Worm (Caenorhabditis elegans) whole organism, late embryonic: ENCODE measurements around the gene ttc-36.

Source experiments
- C38D4.7 ChIP-seq: fragments of 200-800 bp; sonication (Bioruptor generic); optimal IDR thresholded peaks from 2 replicates; lab custom pipeline; 2018; ENCODE audit warnings: mild to moderate bottlenecking, missing genetic modification characterization, moderate library complexity, missing compliant biosample characterization
- F13H6.1 ChIP-seq: sonication (generic microtip); optimal IDR thresholded peaks from 2 replicates; lab custom pipeline; 2016; ENCODE audit warnings: missing genetic modification characterization, missing compliant biosample characterization
- K09A11.1 ChIP-seq: sonication (generic microtip); optimal IDR thresholded peaks from 2 replicates; lab custom pipeline; 2017; ENCODE audit warnings: antibody characterized with exemption, mild to moderate bottlenecking, missing genetic modification characterization, missing compliant biosample characterization; ENCODE audit not compliant: insufficient read depth
- T23F11.4 ChIP-seq: fragments of 200-800 bp; sonication (Bioruptor generic); optimal IDR thresholded peaks from 2 replicates; lab custom pipeline; 2018; ENCODE audit warnings: mild to moderate bottlenecking, missing genetic modification characterization, missing compliant biosample characterization
- ahr-1 ChIP-seq: sonication (generic microtip); optimal IDR thresholded peaks from 2 replicates; lab custom pipeline; 2016; ENCODE audit warnings: missing genetic modification characterization, missing compliant biosample characterization
- ama-1 ChIP-seq: fragments of 150-350 bp; optimal IDR thresholded peaks from 2 replicates; lab custom pipeline; 2014
- ceh-14 ChIP-seq: sonication (generic microtip); optimal IDR thresholded peaks from 2 replicates; lab custom pipeline; 2016; ENCODE audit warnings: missing genotype, missing genetic modification characterization, missing compliant biosample characterization
- ceh-18 ChIP-seq: sonication (generic microtip); optimal IDR thresholded peaks from 2 replicates; lab custom pipeline; 2016; ENCODE audit warnings: missing genetic modification characterization, missing compliant biosample characterization
- ceh-19 ChIP-seq: fragments of 200-800 bp; sonication (Bioruptor generic); optimal IDR thresholded peaks from 2 replicates; lab custom pipeline; 2018; ENCODE audit warnings: mild to moderate bottlenecking, missing genetic modification characterization, missing compliant biosample characterization
- ceh-2 ChIP-seq: sonication (generic microtip); optimal IDR thresholded peaks from 2 replicates; lab custom pipeline; 2016; ENCODE audit warnings: missing genotype, missing genetic modification characterization, missing compliant biosample characterization
- ceh-22 ChIP-seq: sonication (generic microtip); optimal IDR thresholded peaks from 2 replicates; lab custom pipeline; 2017; ENCODE audit warnings: missing biosample characterization, missing genetic modification characterization
- ceh-24 ChIP-seq: sonication (generic microtip); optimal IDR thresholded peaks from 2 replicates; lab custom pipeline; 2016; ENCODE audit warnings: mild to moderate bottlenecking, missing genetic modification characterization, missing compliant biosample characterization
- ceh-30 ChIP-seq: fragments of 150-350 bp; optimal IDR thresholded peaks from 2 replicates; lab custom pipeline; 2014; ENCODE audit warnings: missing biosample characterization, missing genetic modification characterization
- ceh-31 ChIP-seq: sonication (generic microtip); optimal IDR thresholded peaks from 2 replicates; lab custom pipeline; 2016; ENCODE audit warnings: missing genetic modification characterization, missing compliant biosample characterization
- ceh-34 ChIP-seq: sonication (generic microtip); optimal IDR thresholded peaks from 2 replicates; lab custom pipeline; 2016; ENCODE audit warnings: mild to moderate bottlenecking, missing genetic modification characterization, missing compliant biosample characterization
- ceh-6 ChIP-seq: fragments of 200-800 bp; sonication (Bioruptor generic); optimal IDR thresholded peaks from 2 replicates; lab custom pipeline; 2018; ENCODE audit warnings: mild to moderate bottlenecking, missing genetic modification characterization, missing compliant biosample characterization
- ceh-9 ChIP-seq: sonication (generic microtip); optimal IDR thresholded peaks from 2 replicates; lab custom pipeline; 2016; ENCODE audit warnings: mild to moderate bottlenecking, missing genetic modification characterization, inconsistent platforms, missing compliant biosample characterization
- dmd-4 ChIP-seq: sonication (generic microtip); optimal IDR thresholded peaks from 2 replicates; lab custom pipeline; 2016; ENCODE audit warnings: borderline replicate concordance, missing genetic modification characterization, missing compliant biosample characterization
- elt-4 ChIP-seq: sonication (generic microtip); optimal IDR thresholded peaks from 2 replicates; lab custom pipeline; 2016; ENCODE audit warnings: missing genetic modification characterization, missing compliant biosample characterization
- ets-4 ChIP-seq: sonication (generic microtip); optimal IDR thresholded peaks from 2 replicates; lab custom pipeline; 2016; ENCODE audit warnings: missing genetic modification characterization, missing compliant biosample characterization
- eyg-1 ChIP-seq: sonication (generic microtip); optimal IDR thresholded peaks from 2 replicates; lab custom pipeline; 2016; ENCODE audit warnings: missing genotype, missing genetic modification characterization, missing compliant biosample characterization
- fax-1 ChIP-seq: sonication (generic microtip); optimal IDR thresholded peaks from 2 replicates; lab custom pipeline; 2016; ENCODE audit warnings: missing genotype, missing genetic modification characterization, missing compliant biosample characterization
- fkh-10 ChIP-seq: fragments of 150-350 bp; optimal IDR thresholded peaks from 2 replicates; lab custom pipeline; 2014; ENCODE audit warnings: missing biosample characterization, missing genetic modification reagents, missing genetic modification characterization
- hlh-13 ChIP-seq: fragments of 200-800 bp; sonication (Bioruptor generic); optimal IDR thresholded peaks from 2 replicates; lab custom pipeline; 2018; ENCODE audit warnings: mild to moderate bottlenecking, missing genetic modification characterization, missing compliant biosample characterization
- hlh-30 ChIP-seq: sonication (generic microtip); optimal IDR thresholded peaks from 2 replicates; lab custom pipeline; 2017; ENCODE audit warnings: antibody characterized with exemption, missing genetic modification characterization, missing compliant biosample characterization; ENCODE audit not compliant: insufficient read depth
- hlh-6 ChIP-seq: sonication (generic microtip); optimal IDR thresholded peaks from 2 replicates; lab custom pipeline; 2016; ENCODE audit warnings: missing genotype, missing genetic modification characterization, missing compliant biosample characterization
- hlh-8 ChIP-seq: sonication (generic microtip); optimal IDR thresholded peaks from 2 replicates; lab custom pipeline; 2016; ENCODE audit warnings: missing genotype, missing genetic modification characterization, missing compliant biosample characterization
- madf-2 ChIP-seq: sonication (generic microtip); optimal IDR thresholded peaks from 2 replicates; lab custom pipeline; 2017; ENCODE audit warnings: missing genetic modification characterization, missing compliant biosample characterization
- nfya-1 ChIP-seq: sonication (generic microtip); optimal IDR thresholded peaks from 2 replicates; lab custom pipeline; 2017; ENCODE audit warnings: missing genetic modification characterization, mild to moderate bottlenecking, missing compliant biosample characterization, antibody characterized with exemption, moderate library complexity
- nhr-232 ChIP-seq: sonication (generic microtip); optimal IDR thresholded peaks from 2 replicates; lab custom pipeline; 2016; ENCODE audit warnings: missing genetic modification characterization, missing compliant biosample characterization
- pax-1 ChIP-seq: fragments of 150-350 bp; optimal IDR thresholded peaks from 2 replicates; lab custom pipeline; 2014; ENCODE audit warnings: missing biosample characterization, missing genetic modification characterization
- pha-2 ChIP-seq: sonication (generic microtip); optimal IDR thresholded peaks from 2 replicates; lab custom pipeline; 2017; ENCODE audit warnings: mild to moderate bottlenecking, missing genetic modification characterization, missing compliant biosample characterization
- pha-4 ChIP-seq: fragments of 150-350 bp; optimal IDR thresholded peaks from 2 replicates; lab custom pipeline; 2018; ENCODE audit warnings: missing biosample characterization, missing genetic modification reagents, missing genetic modification characterization
- pqm-1 ChIP-seq: sonication (generic microtip); optimal IDR thresholded peaks from 2 replicates; lab custom pipeline; 2016; ENCODE audit warnings: missing genetic modification characterization, missing compliant biosample characterization
- pros-1 ChIP-seq: fragments of 150-350 bp; optimal IDR thresholded peaks from 2 replicates; lab custom pipeline; 2014; ENCODE audit warnings: missing biosample characterization, missing genetic modification reagents, missing genetic modification characterization
- sdc-2 ChIP-seq: sonication (generic microtip); optimal IDR thresholded peaks from 2 replicates; lab custom pipeline; 2016; ENCODE audit warnings: missing genotype, missing genetic modification characterization, missing compliant biosample characterization
- tbx-2 ChIP-seq: sonication (generic microtip); optimal IDR thresholded peaks from 2 replicates; lab custom pipeline; 2016; ENCODE audit warnings: missing genetic modification characterization, missing compliant biosample characterization
- tbx-7 ChIP-seq: sonication (generic microtip); optimal IDR thresholded peaks from 2 replicates; lab custom pipeline; 2016; ENCODE audit warnings: missing genotype, missing genetic modification characterization, missing compliant biosample characterization
- ttx-3 ChIP-seq: sonication (generic microtip); optimal IDR thresholded peaks from 2 replicates; lab custom pipeline; 2016; ENCODE audit warnings: missing genetic modification reagents, missing genetic modification characterization, missing compliant biosample characterization
- unc-3 ChIP-seq, 2 experiments: fragments of 200-800 bp in 1 of 2; sonication (Bioruptor generic) in 1 of 2; sonication (generic microtip) in 1 of 2; conservative IDR thresholded peaks in 1 of 2; optimal IDR thresholded peaks in 1 of 2; 2 replicates each; pipeline versions ENCODE4 v1.3.6 to Lab custom; 2016 to 2022; ENCODE audit warnings: missing compliant biosample characterization in 2 of 2, missing genetic modification characterization in 2 of 2, missing genetic modification reagents in 1 of 2
- unc-42 ChIP-seq: sonication (generic microtip); optimal IDR thresholded peaks from 2 replicates; lab custom pipeline; 2016; ENCODE audit warnings: missing genotype, missing genetic modification characterization, missing compliant biosample characterization
- ztf-16 ChIP-seq: sonication (generic microtip); optimal IDR thresholded peaks from 2 replicates; lab custom pipeline; 2017; ENCODE audit warnings: missing genetic modification characterization, missing compliant biosample characterization

ttc-36 gene

DNA sequence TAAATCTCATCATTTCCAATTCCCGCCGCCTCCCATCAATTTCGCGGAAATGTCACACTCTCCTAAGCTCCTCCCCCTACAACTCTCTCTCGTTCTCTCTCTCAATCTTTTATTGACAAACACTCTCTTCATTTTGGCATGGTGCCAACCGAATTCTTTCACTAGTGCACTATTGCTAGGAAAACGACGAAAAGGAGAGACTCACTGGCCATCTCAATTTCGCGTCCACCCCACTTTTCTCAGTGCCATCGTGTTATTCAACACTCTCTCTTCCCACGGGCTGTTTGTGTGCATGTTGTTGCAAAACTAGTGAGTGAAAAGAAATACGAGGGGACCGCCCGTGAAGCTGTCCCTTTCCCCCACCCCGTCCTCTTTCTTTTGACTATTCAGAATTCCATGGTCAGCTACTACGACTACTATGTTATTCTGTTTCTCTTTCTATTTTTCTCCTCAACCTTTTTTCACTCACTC is 45.1 kb upstream of the ttc-36 start (continued):
- no peak for TF ChIP-seq pha-2 (tag; lab: Kevin White, UChicago)
- TF ChIP-seq madf-2 (tag; lab: Kevin White, UChicago) = no peak
- peak; percentile 36 for TF ChIP-seq tbx-2 (tag; lab: Kevin White, UChicago)
- TF ChIP-seq hlh-8 (tag; lab: Kevin White, UChicago) = no peak
- TF ChIP-seq ttx-3 (tag; lab: Kevin White, UChicago) = no peak
- no peak for TF ChIP-seq ceh-24 (tag; lab: Kevin White, UChicago)
- TF ChIP-seq dmd-4 = no peak
- TF ChIP-seq ceh-34 = peak; percentile 86
- TF ChIP-seq ceh-22 = peak; percentile 31
- peak; percentile 78 for TF ChIP-seq unc-42 (tag; lab: Kevin White, UChicago)
- TF ChIP-seq ceh-19 = peak; percentile 45
- TF ChIP-seq sdc-2 (tag; lab: Kevin White, UChicago) = peak; percentile 39
- no peak for TF ChIP-seq pha-4 (tag; lab: Kevin White, UChicago)

DNA sequence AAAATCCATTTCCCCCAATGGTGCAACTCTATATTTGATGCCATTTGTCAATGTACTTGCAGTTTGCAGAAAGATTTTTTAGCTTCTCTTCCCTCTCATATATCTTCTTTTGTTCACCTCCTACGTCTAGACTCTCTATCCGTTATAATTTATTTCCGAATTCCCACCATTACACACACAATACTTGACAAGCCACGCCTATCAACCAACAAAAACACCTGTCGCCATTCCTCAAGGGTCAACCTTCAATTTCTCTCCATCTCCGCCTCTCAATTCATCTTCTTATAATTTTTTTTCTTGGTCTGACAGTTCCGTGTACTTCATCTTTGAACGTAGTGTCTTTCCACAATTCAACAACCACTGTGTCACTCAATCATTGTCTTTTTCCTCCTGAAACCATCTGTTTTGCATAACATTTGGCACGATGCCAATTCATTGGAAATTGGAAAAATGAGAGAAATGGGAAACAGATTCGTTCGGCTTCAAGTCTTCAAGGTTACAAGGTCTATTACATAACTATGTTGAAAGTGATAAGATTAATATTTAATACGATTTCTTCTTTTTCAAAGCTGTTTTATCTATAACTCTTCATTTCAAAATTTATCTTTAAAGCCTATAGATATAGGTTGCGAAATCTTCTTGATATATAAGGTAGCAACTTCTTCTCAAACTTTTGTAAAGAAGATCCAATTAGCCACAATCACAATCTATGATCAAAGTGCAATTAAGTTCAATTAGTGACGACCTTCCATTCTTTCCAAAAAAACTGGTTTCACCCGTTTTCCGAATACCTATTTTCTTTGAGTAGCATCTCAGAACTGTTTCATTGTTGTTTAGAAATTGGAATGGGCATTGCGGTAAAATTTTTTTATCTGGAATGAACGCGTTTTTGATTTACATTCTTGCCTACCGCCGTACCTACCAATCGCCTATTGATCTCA is 43.1 kb upstream of the ttc-36 start:
- TF ChIP-seq ceh-18 (tag; lab: Kevin White, UChicago) = peak; percentile 16
- peak; percentile 27 for TF ChIP-seq hlh-8 (tag; lab: Kevin White, UChicago)
- no peak for TF ChIP-seq pqm-1 (tag; lab: Kevin White, UChicago)

- TF ChIP-seq ceh-30 (tag; lab: Kevin White, UChicago) = no peak
- TF ChIP-seq nhr-232 (tag; lab: Kevin White, UChicago) = no peak
- no peak for TF ChIP-seq ttx-3 (tag; lab: Kevin White, UChicago)
- no peak for TF ChIP-seq ceh-9 (tag; lab: Kevin White, UChicago)
- no peak for TF ChIP-seq hlh-13
- TF ChIP-seq C38D4.7 = no peak
- no peak for TF ChIP-seq hlh-6 (tag; lab: Kevin White, UChicago)
- no peak for TF ChIP-seq elt-4 (tag; lab: Kevin White, UChicago)
- TF ChIP-seq tbx-2 (tag; lab: Kevin White, UChicago) = no peak
- TF ChIP-seq ceh-6 (GFP tag; lab: Kevin White, UChicago) = no peak
- no peak for TF ChIP-seq tbx-7
- no peak for TF ChIP-seq F13H6.1
- TF ChIP-seq fax-1 (tag; lab: Kevin White, UChicago) = no peak
- TF ChIP-seq ets-4 = no peak
- no peak for TF ChIP-seq eyg-1 (tag; lab: Kevin White, UChicago)
These were observed 41.4 kb upstream of the ttc-36 start for ce11 chrII:9988620-9989019.

DNA sequence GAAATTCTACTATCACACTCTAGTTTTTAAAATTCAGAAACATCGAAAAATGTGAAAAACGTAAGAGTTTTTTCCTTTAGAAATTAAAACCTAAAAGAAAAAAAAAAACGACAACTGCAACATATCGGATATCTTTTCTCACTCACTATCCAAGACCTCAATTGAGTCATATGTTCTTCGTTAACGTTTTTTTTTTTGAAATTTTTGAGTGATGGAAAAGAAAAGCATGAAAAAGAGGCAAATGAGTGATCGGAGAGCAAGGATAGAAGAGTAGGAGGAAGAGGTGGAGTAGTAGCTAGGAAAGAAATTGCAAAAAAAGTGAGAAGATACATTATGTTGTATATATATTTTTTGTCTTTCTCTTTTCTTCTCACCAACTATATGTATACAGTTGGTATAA is 40.5 kb upstream of the ttc-36 start:
- TF ChIP-seq ahr-1 (tag; lab: Kevin White, UChicago) (no peak), ceh-14 (no peak), pros-1 (tag; lab: Kevin White, UChicago) (no peak), ceh-18 (tag; lab: Kevin White, UChicago) (peak; percentile 11), ets-4 (no peak)

ce11 chrII:9990812-9991211 is 39.2 kb upstream of the ttc-36 start, which contains the start of gene lec-3:
Gene lec-3, plus strand, starts transcription at chrII:9991112.
- TF ChIP-seq K09A11.1 (tag; lab: Kevin White, UChicago) (no peak), pha-2 (tag; lab: Kevin White, UChicago) (no peak), nfya-1 (tag; lab: Kevin White, UChicago) (no peak), ceh-31 (tag; lab: Kevin White, UChicago) (no peak), ceh-18 (tag; lab: Kevin White, UChicago) (no peak), T23F11.4 (no peak), fkh-10 (GFP tag; lab: Kevin White, UChicago) (no peak), ztf-16 (tag; lab: Kevin White, UChicago) (no peak), ama-1 (lab: Kevin White, UChicago) (no peak), sdc-2 (tag; lab: Kevin White, UChicago) (no peak), ceh-2 (no peak), unc-3 (GFP tag; conservative IDR thresholded peaks at IDR 0.05; lab: Robert Waterston, UW) (no peak), unc-3 (tag; optimal IDR thresholded peaks at IDR 0.05; lab: Kevin White, UChicago) (no peak), ceh-30 (tag; lab: Kevin White, UChicago) (no peak), nhr-232 (tag; lab: Kevin White, UChicago) (no peak), pax-1 (tag; lab: Kevin White, UChicago) (no peak), hlh-6 (tag; lab: Kevin White, UChicago) (no peak), ceh-24 (tag; lab: Kevin White, UChicago) (no peak), hlh-30 (tag; lab: Kevin White, UChicago) (no peak)
